Worm (Caenorhabditis elegans) whole organism, L2 larva: Measurements from ENCODE around the gene srw-26.

Source experiments
- C34F6.9 ChIP-seq: fragments of 150-350 bp; optimal IDR thresholded peaks from 2 replicates; lab custom pipeline; 2014; ENCODE audit warnings: missing biosample characterization, missing genetic modification characterization
- F13H6.1 ChIP-seq: sonication (generic microtip); optimal IDR thresholded peaks from 2 replicates; lab custom pipeline; 2016; ENCODE audit warnings: missing genetic modification characterization, missing compliant biosample characterization
- R02D3.7 ChIP-seq: fragments of 150-350 bp; optimal IDR thresholded peaks from 2 replicates; lab custom pipeline; 2014; ENCODE audit warnings: missing biosample characterization, missing genetic modification characterization
- ZK546.5 ChIP-seq: sonication (generic microtip); optimal IDR thresholded peaks from 2 replicates; lab custom pipeline; 2017; ENCODE audit warnings: missing biosample characterization, missing genetic modification characterization
- alr-1 ChIP-seq: fragments of 150-350 bp; optimal IDR thresholded peaks from 2 replicates; lab custom pipeline; 2014; ENCODE audit warnings: missing biosample characterization, missing genetic modification characterization
- aly-2 ChIP-seq: fragments of 150-350 bp; optimal IDR thresholded peaks from 2 replicates; lab custom pipeline; 2014; ENCODE audit warnings: missing biosample characterization, missing genetic modification characterization
- ama-1 ChIP-seq: fragments of 150-350 bp; optimal IDR thresholded peaks from 2 replicates; lab custom pipeline; 2018; ENCODE audit warnings: inconsistent platforms
- blmp-1 ChIP-seq: sonication (generic microtip); optimal IDR thresholded peaks from 2 replicates; lab custom pipeline; 2017; ENCODE audit warnings: missing genetic modification characterization, mild to moderate bottlenecking, missing compliant biosample characterization, antibody characterized with exemption, moderate library complexity; ENCODE audit not compliant: insufficient read depth
- ceh-16 ChIP-seq: fragments of 150-350 bp; optimal IDR thresholded peaks from 2 replicates; lab custom pipeline; 2014; ENCODE audit warnings: missing biosample characterization, missing genetic modification characterization
- crh-2 ChIP-seq: sonication (generic microtip); optimal IDR thresholded peaks from 2 replicates; lab custom pipeline; 2017; ENCODE audit warnings: missing biosample characterization, missing genetic modification characterization
- dmd-4 ChIP-seq: sonication (generic microtip); optimal IDR thresholded peaks from 2 replicates; lab custom pipeline; 2017; ENCODE audit warnings: missing biosample characterization, missing genetic modification characterization
- egl-27 ChIP-seq: sonication (generic microtip); optimal IDR thresholded peaks from 3 replicates; lab custom pipeline; 2017; ENCODE audit warnings: missing biosample characterization, missing genetic modification reagents, missing genetic modification characterization
- fos-1 ChIP-seq: fragments of 150-350 bp; optimal IDR thresholded peaks from 2 replicates; lab custom pipeline; 2014; ENCODE audit warnings: missing biosample characterization, missing genetic modification characterization
- lin-11 ChIP-seq: fragments of 150-350 bp; sonication (generic microtip); optimal IDR thresholded peaks from 2 replicates; lab custom pipeline; 2014; ENCODE audit warnings: missing biosample characterization, missing genetic modification characterization, inconsistent platforms, mixed read lengths
- lin-13 ChIP-seq: fragments of 150-350 bp; optimal IDR thresholded peaks from 2 replicates; lab custom pipeline; 2014; ENCODE audit warnings: missing biosample characterization, missing genetic modification reagents, missing genetic modification characterization
- lsy-2 ChIP-seq, 2 experiments: fragments of 150-350 bp in 1 of 2; sonication (generic microtip) in 1 of 2; optimal IDR thresholded peaks; 2 replicates each; lab custom pipeline; 2014 to 2017; ENCODE audit warnings: missing biosample characterization in 2 of 2, missing genetic modification characterization in 2 of 2
- mab-5 ChIP-seq: fragments of 150-350 bp; optimal IDR thresholded peaks from 2 replicates; lab custom pipeline; 2014; ENCODE audit warnings: missing biosample characterization, missing genetic modification characterization
- mbf-1 ChIP-seq: sonication (generic microtip); optimal IDR thresholded peaks from 2 replicates; lab custom pipeline; 2017; ENCODE audit warnings: missing biosample characterization, missing genetic modification characterization
- mdl-1 ChIP-seq, 2 experiments: fragments of 150-350 bp in 1 of 2; sonication (generic microtip) in 1 of 2; optimal IDR thresholded peaks; 2 replicates each; lab custom pipeline; 2017; ENCODE audit warnings: missing biosample characterization in 2 of 2, missing genetic modification characterization in 2 of 2
- nhr-10 ChIP-seq: sonication (generic microtip); optimal IDR thresholded peaks from 2 replicates; lab custom pipeline; 2017; ENCODE audit warnings: missing biosample characterization, missing genetic modification characterization
- nhr-11 ChIP-seq: fragments of 150-350 bp; optimal IDR thresholded peaks from 2 replicates; lab custom pipeline; 2014; ENCODE audit warnings: missing biosample characterization, missing genetic modification characterization
- nhr-12 ChIP-seq: fragments of 150-350 bp; optimal IDR thresholded peaks from 2 replicates; lab custom pipeline; 2014; ENCODE audit warnings: missing biosample characterization, missing genetic modification characterization
- nhr-23 ChIP-seq: fragments of 150-350 bp; optimal IDR thresholded peaks from 2 replicates; lab custom pipeline; 2014; ENCODE audit warnings: missing biosample characterization, missing genetic modification reagents, missing genetic modification characterization
- nhr-237 ChIP-seq: fragments of 150-350 bp; optimal IDR thresholded peaks from 2 replicates; lab custom pipeline; 2014; ENCODE audit warnings: missing biosample characterization, missing genetic modification characterization
- nhr-25 ChIP-seq: fragments of 150-350 bp; sonication (generic microtip); optimal IDR thresholded peaks from 3 replicates; lab custom pipeline; 2014; ENCODE audit warnings: missing biosample characterization, missing genetic modification characterization
- nhr-6 ChIP-seq: fragments of 150-350 bp; optimal IDR thresholded peaks from 2 replicates; lab custom pipeline; 2014; ENCODE audit warnings: missing biosample characterization, missing genetic modification characterization
- nhr-77 ChIP-seq: fragments of 150-350 bp; optimal IDR thresholded peaks from 2 replicates; lab custom pipeline; 2014; ENCODE audit warnings: missing biosample characterization, missing genetic modification characterization
- sem-4 ChIP-seq: fragments of 150-350 bp; optimal IDR thresholded peaks from 2 replicates; lab custom pipeline; 2014; ENCODE audit warnings: missing biosample characterization, missing genetic modification reagents, missing genetic modification characterization
- sma-3 ChIP-seq: sonication (generic microtip); optimal IDR thresholded peaks from 2 replicates; lab custom pipeline; 2016; ENCODE audit warnings: missing genetic modification reagents, missing genetic modification characterization, missing compliant biosample characterization
- sma-9 ChIP-seq, 2 experiments: fragments of 150-350 bp in 1 of 2; sonication (generic microtip) in 1 of 2; optimal IDR thresholded peaks; 2 replicates each; lab custom pipeline; 2014 to 2016; ENCODE audit warnings: missing genetic modification characterization in 2 of 2, mild to moderate bottlenecking in 1 of 2, missing biosample characterization in 1 of 2, missing compliant biosample characterization in 1 of 2, missing genetic modification reagents in 1 of 2, moderate library complexity in 1 of 2
- snpc-4 ChIP-seq: fragments of 150-350 bp; optimal IDR thresholded peaks from 2 replicates; lab custom pipeline; 2014; ENCODE audit warnings: missing biosample characterization, missing genetic modification characterization
- unc-39 ChIP-seq: fragments of 150-350 bp; optimal IDR thresholded peaks from 2 replicates; lab custom pipeline; 2014; ENCODE audit warnings: missing biosample characterization, missing genetic modification characterization
- unc-55 ChIP-seq: fragments of 150-350 bp; sonication (generic microtip); optimal IDR thresholded peaks from 3 replicates; lab custom pipeline; 2014; ENCODE audit warnings: missing biosample characterization, missing genetic modification reagents, missing genetic modification characterization
- ztf-11 ChIP-seq: sonication (generic microtip); optimal IDR thresholded peaks from 2 replicates; lab custom pipeline; 2017; ENCODE audit warnings: missing biosample characterization, missing genetic modification characterization
- ztf-4 ChIP-seq: fragments of 150-350 bp; optimal IDR thresholded peaks from 2 replicates; lab custom pipeline; 2014; ENCODE audit warnings: missing biosample characterization, missing genetic modification characterization

Gene srw-26

ce11 chrV:15970820-15971219 lies 38.5 kb upstream of the srw-26 start:
- TF ChIP-seq fos-1 (tag; lab: Kevin White, UChicago): no peak
- no peak for TF ChIP-seq nhr-77 (tag; lab: Kevin White, UChicago)
- TF ChIP-seq blmp-1 (tag; lab: Kevin White, UChicago): no peak
- TF ChIP-seq lin-13 (GFP tag; lab: Kevin White, UChicago): no peak
- TF ChIP-seq C34F6.9 (tag; lab: Kevin White, UChicago): no peak
- TF ChIP-seq, all 48 proteins: peak for 0

- TF ChIP-seq lin-11: no peak
- no peak for TF ChIP-seq aly-2 (tag; lab: Kevin White, UChicago)
- no peak for TF ChIP-seq crh-2 (tag; lab: Kevin White, UChicago)
- no peak for TF ChIP-seq sma-3
- TF ChIP-seq blmp-1 (tag; lab: Kevin White, UChicago): no peak
- no peak for TF ChIP-seq nhr-12 (tag; lab: Kevin White, UChicago)
- no peak for TF ChIP-seq snpc-4 (tag; lab: Kevin White, UChicago)
- TF ChIP-seq mdl-1 (tag; optimal IDR thresholded peaks at IDR 0.05; lab: Kevin White, UChicago): no peak
Measured at ce11 chrV:15969653-15970052, 37.4 kb upstream of the srw-26 start, which contains the start of gene F36G9.7. F36G9.7 (minus strand) TSS chrV:15969753.

ce11 chrV:15967542-15967941 lies 35.3 kb upstream of the srw-26 start, which contains the start of gene sri-1:
sri-1 (minus strand) TSS chrV:15967642.
- TF ChIP-seq egl-27 (tag; lab: Kevin White, UChicago) (no peak), nhr-25 (tag; lab: Kevin White, UChicago) (no peak), lin-13 (GFP tag; lab: Kevin White, UChicago) (no peak), mbf-1 (no peak), alr-1 (tag; lab: Kevin White, UChicago) (no peak), ztf-4 (no peak), unc-55 (GFP tag; lab: Kevin White, UChicago) (no peak), F13H6.1 (tag; lab: Kevin White, UChicago) (no peak), nhr-12 (tag; lab: Kevin White, UChicago) (no peak), unc-39 (tag; lab: Kevin White, UChicago) (no peak), lsy-2 (tag; optimal IDR thresholded peaks at IDR 0.05; lab: Kevin White, UChicago) (no peak), nhr-6 (tag; lab: Kevin White, UChicago) (no peak), R02D3.7 (tag; lab: Kevin White, UChicago) (no peak), aly-2 (tag; lab: Kevin White, UChicago) (no peak), nhr-11 (no peak), fos-1 (tag; lab: Kevin White, UChicago) (no peak), sma-3 (no peak), nhr-10 (tag; lab: Kevin White, UChicago) (no peak), ztf-11 (tag; lab: Kevin White, UChicago) (no peak), blmp-1 (tag; lab: Kevin White, UChicago) (no peak)
- TF ChIP-seq, all 48 proteins: peak for 0

ce11 chrV:15965114-15965513 lies 32.8 kb upstream of the srw-26 start, which contains the start of gene sri-2:
sri-2 (minus strand) TSS chrV:15965214.
- TF ChIP-seq nhr-12 (tag; lab: Kevin White, UChicago): no peak
- no peak for TF ChIP-seq ceh-16 (tag; lab: Kevin White, UChicago)
- no peak for TF ChIP-seq nhr-237
- TF ChIP-seq snpc-4 (tag; lab: Kevin White, UChicago): no peak
- no peak for TF ChIP-seq mab-5 (tag; lab: Kevin White, UChicago)
- TF ChIP-seq mdl-1 (tag; optimal IDR thresholded peaks at IDR 0.05; lab: Kevin White, UChicago): no peak

ce11 chrV:15959456-15959855 lies 27.2 kb upstream of the srw-26 start:
- TF ChIP-seq sma-9 (GFP tag; optimal IDR thresholded peaks at IDR 0.05; lab: Kevin White, UChicago) (peak; percentile 43), sma-9 (tag; optimal IDR thresholded peaks at IDR 0.05; lab: Kevin White, UChicago) (no peak), ama-1 (lab: Kevin White, UChicago) (no peak), C34F6.9 (tag; lab: Kevin White, UChicago) (peak; percentile 18)

DNA sequence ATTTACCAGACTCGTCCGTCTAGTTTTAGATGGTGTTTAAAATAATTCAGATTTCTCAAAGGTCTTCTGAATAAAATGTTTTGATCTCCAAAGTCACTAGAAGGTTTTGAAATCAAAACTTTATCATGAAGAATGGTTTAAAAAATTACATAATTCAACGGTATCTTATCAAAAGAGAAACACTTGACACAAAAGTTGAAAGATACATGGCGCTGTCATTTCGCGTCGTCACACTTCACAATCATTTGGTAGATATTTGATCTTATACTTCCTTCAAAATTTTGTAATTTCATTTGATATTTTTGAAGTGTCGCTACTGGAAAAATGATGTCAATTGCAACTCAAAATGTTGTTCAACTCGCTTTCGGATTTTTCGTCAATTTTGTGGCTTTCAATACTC lies 24.8 kb upstream of the srw-26 start, which contains the start of gene F36G9.3:
F36G9.3 (plus strand) TSS at position 301 of the 400 bp plus-strand sequence.
- no peak for TF ChIP-seq nhr-6 (tag; lab: Kevin White, UChicago)
- no peak for TF ChIP-seq mbf-1
- TF ChIP-seq unc-39 (tag; lab: Kevin White, UChicago): no peak
- no peak for TF ChIP-seq nhr-23 (tag; lab: Kevin White, UChicago)
- no peak for TF ChIP-seq ZK546.5 (tag; lab: Kevin White, UChicago)
- TF ChIP-seq ztf-4: no peak
- TF ChIP-seq lin-11: no peak
- TF ChIP-seq sem-4 (tag; lab: Kevin White, UChicago): no peak
- TF ChIP-seq fos-1 (tag; lab: Kevin White, UChicago): no peak
- TF ChIP-seq nhr-11: no peak
- TF ChIP-seq nhr-25 (tag; lab: Kevin White, UChicago): no peak
- TF ChIP-seq sma-9 (GFP tag; optimal IDR thresholded peaks at IDR 0.05; lab: Kevin White, UChicago): no peak
- no peak for TF ChIP-seq sma-9 (tag; optimal IDR thresholded peaks at IDR 0.05; lab: Kevin White, UChicago)
- TF ChIP-seq aly-2 (tag; lab: Kevin White, UChicago): no peak
- no peak for TF ChIP-seq R02D3.7 (tag; lab: Kevin White, UChicago)
- no peak for TF ChIP-seq dmd-4 (tag; lab: Kevin White, UChicago)
- no peak for TF ChIP-seq nhr-77 (tag; lab: Kevin White, UChicago)
